Worm (Caenorhabditis elegans) whole organism, L1 larva: ENCODE measurements around the gene sfrp-1.
A peak's percentile ranks its signal among the peaks of the same experiment; 100 is the strongest.

Experiments used
- C16A3.4 ChIP-seq: fragments of 150-350 bp; optimal IDR thresholded peaks from 2 replicates; lab custom pipeline; 2014; ENCODE audit warnings: missing biosample characterization, missing genetic modification characterization
- F16B12.6 ChIP-seq: fragments of 150-350 bp; optimal IDR thresholded peaks from 2 replicates; lab custom pipeline; 2014; ENCODE audit warnings: missing biosample characterization, missing genetic modification characterization
- aha-1 ChIP-seq: fragments of 150-350 bp; optimal IDR thresholded peaks from 2 replicates; lab custom pipeline; 2014; ENCODE audit warnings: missing biosample characterization, missing genetic modification characterization
- alr-1 ChIP-seq: fragments of 200-800 bp; sonication (Bioruptor generic); optimal IDR thresholded peaks from 2 replicates; lab custom pipeline; 2018; ENCODE audit warnings: borderline replicate concordance, mild to moderate bottlenecking, missing genetic modification characterization, missing compliant biosample characterization
- aly-2 ChIP-seq: fragments of 150-350 bp; optimal IDR thresholded peaks from 2 replicates; lab custom pipeline; 2014; ENCODE audit warnings: missing biosample characterization, missing genetic modification characterization
- ceh-8 ChIP-seq: fragments of 200-800 bp; sonication (Bioruptor generic); optimal IDR thresholded peaks from 2 replicates; lab custom pipeline; 2018; ENCODE audit warnings: mild to moderate bottlenecking, missing genetic modification characterization, moderate library complexity, missing compliant biosample characterization
- ceh-82 ChIP-seq, 3 experiments: fragments of 150-350 bp in 1 of 3; sonication (generic microtip) in 2 of 3; optimal IDR thresholded peaks; 2 replicates each; lab custom pipeline; 2014 to 2017; ENCODE audit warnings: missing biosample characterization in 3 of 3, missing genetic modification characterization in 3 of 3
- ceh-88 ChIP-seq: fragments of 200-800 bp; sonication (Bioruptor generic); IDR thresholded peaks from 2 replicates; pipeline ENCODE4 v1.3.6; 2022; ENCODE audit warnings: missing genetic modification characterization, missing compliant biosample characterization
- ceh-90 ChIP-seq: sonication (generic microtip); optimal IDR thresholded peaks from 2 replicates; lab custom pipeline; 2016; ENCODE audit warnings: missing genetic modification characterization, missing compliant biosample characterization
- dpl-1 ChIP-seq, 3 experiments: fragments of 150-350 bp in 2 of 3; sonication (generic microtip) in 1 of 3; optimal IDR thresholded peaks; 2 replicates each; lab custom pipeline; 2014 to 2017; ENCODE audit warnings: missing biosample characterization in 3 of 3, missing genetic modification characterization in 3 of 3, missing genetic modification reagents in 3 of 3
- dsc-1 ChIP-seq: sonication (generic microtip); optimal IDR thresholded peaks from 2 replicates; lab custom pipeline; 2016; ENCODE audit warnings: mild to moderate bottlenecking, missing genetic modification characterization, missing compliant biosample characterization
- efl-1 ChIP-seq, 4 experiments: fragments of 150-350 bp; optimal IDR thresholded peaks in 3 of 4; peaks in 1 of 4; 1 replicate in 1 of 4; 2 replicates in 3 of 4; lab custom pipeline; 2014; ENCODE audit warnings: missing biosample characterization in 2 of 4, missing genetic modification characterization in 2 of 4, missing genetic modification reagents in 2 of 4
- efl-3 ChIP-seq: fragments of 200-800 bp; sonication (Bioruptor generic); optimal IDR thresholded peaks from 2 replicates; lab custom pipeline; 2018; ENCODE audit warnings: mild to moderate bottlenecking, missing genetic modification characterization, missing compliant biosample characterization
- egl-13 ChIP-seq: sonication (generic microtip); optimal IDR thresholded peaks from 2 replicates; lab custom pipeline; 2016; ENCODE audit warnings: missing genotype, missing genetic modification reagents, missing genetic modification characterization, missing compliant biosample characterization
- egl-27 ChIP-seq, 2 experiments: fragments of 150-350 bp in 1 of 2; sonication (generic microtip); optimal IDR thresholded peaks; 3 replicates each; lab custom pipeline; 2017 to 2018; ENCODE audit warnings: missing biosample characterization in 2 of 2, missing genetic modification characterization in 2 of 2, missing genetic modification reagents in 2 of 2
- elt-3 ChIP-seq, 6 experiments: fragments of 150-350 bp in 1 of 6; sonication (generic microtip); optimal IDR thresholded peaks; 2 replicates each; lab custom pipeline; 2017 to 2018; ENCODE audit warnings: missing biosample characterization in 6 of 6, missing genetic modification characterization in 6 of 6, inconsistent platforms in 1 of 6
- ets-5 ChIP-seq: fragments of 200-800 bp; sonication (Bioruptor generic); IDR thresholded peaks from 2 replicates; pipeline ENCODE4 v1.3.6; 2022; ENCODE audit warnings: missing genetic modification characterization, missing compliant biosample characterization
- fkh-8 ChIP-seq: sonication (generic microtip); optimal IDR thresholded peaks from 2 replicates; lab custom pipeline; 2016; ENCODE audit warnings: mild to moderate bottlenecking, missing genetic modification characterization, missing compliant biosample characterization
- fos-1 ChIP-seq: fragments of 150-350 bp; optimal IDR thresholded peaks from 2 replicates; lab custom pipeline; 2014; ENCODE audit warnings: missing biosample characterization, missing genetic modification characterization
- grh-1 ChIP-seq: fragments of 200-800 bp; sonication (Bioruptor generic); IDR thresholded peaks from 2 replicates; pipeline ENCODE4 v1.3.6; 2022; ENCODE audit warnings: missing genetic modification reagents, missing genetic modification characterization, missing compliant biosample characterization
- hlh-17 ChIP-seq: fragments of 200-800 bp; sonication (Bioruptor generic); optimal IDR thresholded peaks from 2 replicates; lab custom pipeline; 2018; ENCODE audit warnings: missing genetic modification characterization, mild to moderate bottlenecking, missing compliant biosample characterization, moderate library complexity, borderline replicate concordance
- hlh-4 ChIP-seq: sonication (generic microtip); optimal IDR thresholded peaks from 2 replicates; lab custom pipeline; 2016; ENCODE audit warnings: mild to moderate bottlenecking, missing genetic modification characterization, missing compliant biosample characterization
- isw-1 ChIP-seq: fragments of 200-800 bp; sonication (Bioruptor generic); IDR thresholded peaks from 2 replicates; pipeline ENCODE4 v1.3.6; 2022; ENCODE audit warnings: missing genetic modification characterization, missing compliant biosample characterization
- lin-14 ChIP-seq: fragments of 200-800 bp; sonication (Bioruptor generic); optimal IDR thresholded peaks from 2 replicates; lab custom pipeline; 2018; ENCODE audit warnings: mild to moderate bottlenecking, missing genetic modification characterization, moderate library complexity, missing compliant biosample characterization
- lin-15B ChIP-seq: fragments of 150-350 bp; sonication (generic microtip); optimal IDR thresholded peaks from 3 replicates; lab custom pipeline; 2014; ENCODE audit warnings: missing biosample characterization, missing genetic modification characterization
- lin-35 ChIP-seq, 2 experiments: fragments of 150-350 bp; optimal IDR thresholded peaks; 2 replicates each; lab custom pipeline; 2014; ENCODE audit warnings: missing biosample characterization in 2 of 2, missing genetic modification characterization in 2 of 2, missing genetic modification reagents in 2 of 2
- mab-9 ChIP-seq: fragments of 200-800 bp; sonication (Bioruptor generic); IDR thresholded peaks from 2 replicates; pipeline ENCODE4 v1.3.6; 2022; ENCODE audit warnings: missing genetic modification reagents, missing genetic modification characterization, missing compliant biosample characterization
- nhr-11 ChIP-seq: fragments of 150-350 bp; optimal IDR thresholded peaks from 2 replicates; lab custom pipeline; 2014; ENCODE audit warnings: missing biosample characterization, missing genetic modification characterization
- nhr-12 ChIP-seq: sonication (generic microtip); optimal IDR thresholded peaks from 2 replicates; lab custom pipeline; 2017; ENCODE audit warnings: missing biosample characterization, missing genetic modification characterization
- nhr-19 ChIP-seq: fragments of 200-800 bp; sonication (Bioruptor generic); conservative IDR thresholded peaks from 2 replicates; pipeline ENCODE4 v1.3.6; 2022; ENCODE audit warnings: missing genetic modification characterization, missing compliant biosample characterization
- nhr-237 ChIP-seq: fragments of 150-350 bp; optimal IDR thresholded peaks from 2 replicates; lab custom pipeline; 2014; ENCODE audit warnings: missing biosample characterization, missing genetic modification characterization
- nhr-28 ChIP-seq: fragments of 150-350 bp; optimal IDR thresholded peaks from 2 replicates; lab custom pipeline; 2014; ENCODE audit warnings: missing biosample characterization, missing genetic modification characterization
- nhr-47 ChIP-seq: sonication (generic microtip); optimal IDR thresholded peaks from 2 replicates; lab custom pipeline; 2016; ENCODE audit warnings: mild to moderate bottlenecking, missing genetic modification characterization, moderate library complexity, missing compliant biosample characterization
- nhr-84 ChIP-seq: sonication (generic microtip); optimal IDR thresholded peaks from 2 replicates; lab custom pipeline; 2017; ENCODE audit warnings: missing biosample characterization, missing genetic modification characterization
- nhr-90 ChIP-seq: sonication (generic microtip); optimal IDR thresholded peaks from 2 replicates; lab custom pipeline; 2016; ENCODE audit warnings: mild to moderate bottlenecking, missing genetic modification characterization, missing compliant biosample characterization; ENCODE audit not compliant: poor library complexity
- pag-3 ChIP-seq: sonication (generic microtip); optimal IDR thresholded peaks from 2 replicates; lab custom pipeline; 2017; ENCODE audit warnings: missing genetic modification characterization, mild to moderate bottlenecking, missing compliant biosample characterization, antibody characterized with exemption, borderline replicate concordance; ENCODE audit not compliant: insufficient read depth
- pax-3 ChIP-seq: fragments of 200-800 bp; sonication (Bioruptor generic); optimal IDR thresholded peaks from 2 replicates; lab custom pipeline; 2018; ENCODE audit warnings: mild to moderate bottlenecking, missing genetic modification characterization, moderate library complexity, missing compliant biosample characterization
- pqm-1 ChIP-seq: sonication (generic microtip); optimal IDR thresholded peaks from 3 replicates; lab custom pipeline; 2017; ENCODE audit warnings: missing biosample characterization, missing genetic modification characterization
- skn-1 ChIP-seq: fragments of 150-350 bp; optimal IDR thresholded peaks from 2 replicates; lab custom pipeline; 2014; ENCODE audit warnings: missing biosample characterization, missing genetic modification characterization
- snu-23 ChIP-seq: sonication (generic microtip); optimal IDR thresholded peaks from 2 replicates; lab custom pipeline; 2016; ENCODE audit warnings: missing genetic modification characterization, missing compliant biosample characterization
- sox-4 ChIP-seq: sonication (generic microtip); optimal IDR thresholded peaks from 2 replicates; lab custom pipeline; 2016; ENCODE audit warnings: missing genetic modification characterization, missing compliant biosample characterization
- swsn-7 ChIP-seq: sonication (generic microtip); optimal IDR thresholded peaks from 2 replicates; lab custom pipeline; 2016; ENCODE audit warnings: missing genetic modification characterization, missing compliant biosample characterization
- unc-86 ChIP-seq: sonication (generic microtip); optimal IDR thresholded peaks from 2 replicates; lab custom pipeline; 2016; ENCODE audit warnings: missing genetic modification characterization, missing compliant biosample characterization
- unc-98 ChIP-seq: fragments of 200-800 bp; sonication (Bioruptor generic); IDR thresholded peaks from 2 replicates; pipeline ENCODE4 v1.3.6; 2022; ENCODE audit warnings: missing genetic modification characterization, missing compliant biosample characterization
- vab-15 ChIP-seq: sonication (generic microtip); optimal IDR thresholded peaks from 2 replicates; lab custom pipeline; 2017; ENCODE audit warnings: missing genotype, mild to moderate bottlenecking, missing genetic modification characterization, missing compliant biosample characterization
- xbp-1 ChIP-seq: sonication (generic microtip); optimal IDR thresholded peaks from 2 replicates; lab custom pipeline; 2016; ENCODE audit warnings: missing genetic modification characterization, missing compliant biosample characterization
- zip-4 ChIP-seq: fragments of 200-800 bp; sonication (Bioruptor generic); optimal IDR thresholded peaks from 2 replicates; lab custom pipeline; 2018; ENCODE audit warnings: mild to moderate bottlenecking, missing genetic modification characterization, moderate library complexity, missing compliant biosample characterization
- ztf-11 ChIP-seq, 2 experiments: sonication (generic microtip); optimal IDR thresholded peaks; 2 replicates each; lab custom pipeline; 2016 to 2017; ENCODE audit warnings: missing genetic modification characterization in 2 of 2, missing biosample characterization in 1 of 2, missing compliant biosample characterization in 1 of 2
- ztf-4 ChIP-seq: fragments of 150-350 bp; optimal IDR thresholded peaks from 2 replicates; lab custom pipeline; 2014; ENCODE audit warnings: missing biosample characterization, missing genetic modification characterization

The sfrp-1 gene

DNA sequence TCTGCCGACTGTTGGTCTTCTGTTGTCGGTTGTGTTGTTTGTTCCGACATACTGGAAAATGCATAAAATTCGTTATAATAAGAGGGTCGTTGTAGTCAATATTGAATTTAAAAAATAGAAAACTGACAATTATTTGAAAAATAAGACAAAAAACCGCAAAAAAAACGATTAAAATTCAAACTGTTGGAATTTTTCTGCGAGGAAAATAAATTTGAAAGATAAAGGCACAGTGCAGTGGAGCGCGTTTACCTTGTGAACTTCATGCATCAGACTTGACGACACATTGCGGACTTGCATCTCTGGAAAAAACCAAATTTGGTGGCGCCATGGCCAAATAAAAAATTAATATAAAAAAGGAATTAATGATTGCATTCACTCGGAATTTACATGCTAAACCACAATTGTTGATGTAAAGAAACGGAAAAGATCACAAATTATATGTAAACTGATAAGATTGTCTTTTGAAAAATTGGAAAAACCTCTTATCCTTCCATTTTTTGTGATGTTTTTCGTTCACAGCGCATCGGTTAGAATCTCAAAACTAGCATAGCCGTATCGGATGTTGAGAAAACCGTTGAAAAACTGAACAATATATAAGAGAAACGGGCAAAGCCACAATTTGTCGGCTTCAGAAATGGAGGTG is 25.6 kb downstream of the sfrp-1 start, which contains the start of the genes hrpf-2 and bli-6 (continued):
- TF ChIP-seq sox-4 (peak; percentile 4), C16A3.4 (tag; lab: Kevin White, UChicago) (peak; percentile 84), pax-3 (tag; lab: Kevin White, UChicago) (no peak), ztf-11 (tag; optimal IDR thresholded peaks at IDR 0.05; lab: Kevin White, UChicago) (peak in 1 of 2 experiments; percentile 31), lin-35 (GFP tag; optimal IDR thresholded peaks at IDR 0.05; lab: Kevin White, UChicago) (peak; percentile 85 to 91), mab-9 (GFP tag; lab: Robert Waterston, UW) (no peak), efl-3 (GFP tag; lab: Kevin White, UChicago) (no peak), elt-3 (tag; optimal IDR thresholded peaks at IDR 0.05; lab: Kevin White, UChicago) (peak in 2 of 6 experiments; percentile 66 to 70), pag-3 (tag; lab: Kevin White, UChicago) (no peak), ceh-8 (GFP tag; lab: Kevin White, UChicago) (no peak), fkh-8 (tag; lab: Kevin White, UChicago) (peak; percentile 64), skn-1 (peak; percentile 91), lin-14 (peak; percentile 77), nhr-28 (no peak), ztf-4 (tag; lab: Kevin White, UChicago) (no peak), egl-27 (tag; optimal IDR thresholded peaks at IDR 0.05; lab: Kevin White, UChicago) (no peak), swsn-7 (tag; lab: Kevin White, UChicago) (peak; percentile 72), dsc-1 (tag; lab: Kevin White, UChicago) (peak; percentile 72), nhr-84 (tag; lab: Kevin White, UChicago) (no peak), egl-13 (tag; lab: Kevin White, UChicago) (peak; percentile 54), grh-1 (GFP tag; lab: Robert Waterston, UW) (no peak), ets-5 (GFP tag; lab: Robert Waterston, UW) (no peak), alr-1 (no peak), dpl-1 (GFP tag; optimal IDR thresholded peaks at IDR 0.05; lab: Kevin White, UChicago) (peak; percentile 79 to 87 (median 86)), nhr-19 (GFP tag; lab: Robert Waterston, UW) (peak; percentile 72), aly-2 (tag; lab: Kevin White, UChicago) (no peak), ceh-88 (GFP tag; lab: Robert Waterston, UW) (no peak), zip-4 (GFP tag; lab: Kevin White, UChicago) (peak; percentile 3), unc-86 (tag; lab: Kevin White, UChicago) (peak; percentile 77), fos-1 (tag; lab: Kevin White, UChicago) (peak; percentile 14), nhr-90 (tag; lab: Kevin White, UChicago) (peak; percentile 63), hlh-4 (tag; lab: Kevin White, UChicago) (no peak), F16B12.6 (tag; lab: Kevin White, UChicago) (peak; percentile 95), snu-23 (GFP tag; lab: Kevin White, UChicago) (peak; percentile 85), nhr-12 (tag; lab: Kevin White, UChicago) (no peak), nhr-237 (tag; lab: Kevin White, UChicago) (no peak), ceh-82 (tag; optimal IDR thresholded peaks at IDR 0.05; lab: Kevin White, UChicago) (peak; percentile 20 to 78 (median 46)), efl-1 (optimal IDR thresholded peaks at IDR 0.05; lab: Kevin White, UChicago) (peak; percentile 87), efl-1 (GFP tag; optimal IDR thresholded peaks at IDR 0.05 in 1 of 2; lab: Kevin White, UChicago) (peak; percentile 83 to 98), vab-15 (tag; lab: Kevin White, UChicago) (peak; percentile 5), nhr-11 (tag; lab: Kevin White, UChicago) (no peak), pqm-1 (no peak), unc-98 (no peak), isw-1 (GFP tag; lab: Robert Waterston, UW) (peak; percentile 61), aha-1 (no peak), nhr-47 (tag; lab: Kevin White, UChicago) (peak; percentile 85), lin-15B (tag; lab: Kevin White, UChicago) (peak; percentile 93), ceh-90 (tag; lab: Kevin White, UChicago) (no peak), xbp-1 (tag; lab: Kevin White, UChicago) (peak; percentile 74), hlh-17 (GFP tag; lab: Kevin White, UChicago) (no peak)
- TF ChIP-seq, all 84 proteins: peak for 44
